Worm (Caenorhabditis elegans) whole organism, midembryonic: ENCODE measurements around the gene srx-23.

Experiments
- T22C8.4 ChIP-seq: fragments of 200-800 bp; sonication (Bioruptor generic); IDR thresholded peaks from 2 replicates; pipeline ENCODE4 v1.3.6; 2022; ENCODE audit warnings: missing genetic modification characterization, missing compliant biosample characterization
- cog-1 ChIP-seq: sonication (generic microtip); optimal IDR thresholded peaks from 2 replicates; lab custom pipeline; 2016; ENCODE audit warnings: missing genetic modification characterization, missing compliant biosample characterization
- flt-1 ChIP-seq: fragments of 200-800 bp; sonication (Bioruptor generic); IDR thresholded peaks from 2 replicates; pipeline ENCODE4 v1.3.6; 2022; ENCODE audit warnings: missing genetic modification characterization, missing compliant biosample characterization
- klf-2 ChIP-seq: fragments of 200-800 bp; sonication (Bioruptor generic); conservative IDR thresholded peaks from 2 replicates; pipeline ENCODE4 v1.3.6; 2022; ENCODE audit warnings: missing genetic modification reagents, missing genetic modification characterization, missing compliant biosample characterization
- med-1 ChIP-seq: sonication (generic microtip); optimal IDR thresholded peaks from 2 replicates; lab custom pipeline; 2017; ENCODE audit warnings: missing genetic modification characterization, mild to moderate bottlenecking, missing compliant biosample characterization, antibody characterized with exemption, missing genetic modification reagents; ENCODE audit not compliant: insufficient read depth
- ref-1 ChIP-seq: fragments of 200-800 bp; sonication (Bioruptor generic); conservative IDR thresholded peaks from 2 replicates; pipeline ENCODE4 v1.3.6; 2022; ENCODE audit warnings: missing genetic modification reagents, missing genetic modification characterization, missing compliant biosample characterization
- tab-1 ChIP-seq: fragments of 200-800 bp; sonication (Bioruptor generic); IDR thresholded peaks from 2 replicates; pipeline ENCODE4 v1.3.6; 2022; ENCODE audit warnings: missing genetic modification characterization, missing compliant biosample characterization
- ztf-23 ChIP-seq: fragments of 200-800 bp; sonication (Bioruptor generic); IDR thresholded peaks from 2 replicates; pipeline ENCODE4 v1.3.6; 2022; ENCODE audit warnings: missing genetic modification reagents, missing genetic modification characterization, missing compliant biosample characterization
- ztf-29 ChIP-seq: fragments of 200-800 bp; sonication (Bioruptor generic); IDR thresholded peaks from 2 replicates; pipeline ENCODE4 v1.3.6; 2022; ENCODE audit warnings: missing genetic modification reagents, missing genetic modification characterization, missing compliant biosample characterization

Gene srx-23

ce11 chrV:706449-706848 lies 24.3 kb downstream of the srx-23 start:
- peak; percentile 68; the same call in 1 of the 2 replicates for TF ChIP-seq ztf-23
- TF ChIP-seq flt-1 (GFP tag; lab: Robert Waterston, UW) = peak; percentile 66; the same call in 1 of the 2 replicates
- peak; percentile 69 for TF ChIP-seq ref-1 (GFP tag; lab: Robert Waterston, UW)

- no peak for TF ChIP-seq flt-1 (GFP tag; lab: Robert Waterston, UW)
- no peak for TF ChIP-seq klf-2 (GFP tag; lab: Robert Waterston, UW)
- TF ChIP-seq cog-1 (tag; lab: Kevin White, UChicago) = no peak
- TF ChIP-seq tab-1 = no peak
- no peak for TF ChIP-seq med-1 (GFP tag; lab: Kevin White, UChicago)
- TF ChIP-seq ztf-23 = no peak
- TF ChIP-seq ztf-29 (GFP tag; lab: Robert Waterston, UW) = no peak
- no peak for TF ChIP-seq ref-1 (GFP tag; lab: Robert Waterston, UW)
Observed at ce11 chrV:706918-707317, 24.8 kb downstream of the srx-23 start, which contains the start of gene srbc-38. srbc-38 (plus strand) TSS chrV:707218.

ce11 chrV:708808-709207 lies 26.7 kb downstream of the srx-23 start, which contains the start of gene srbc-39:
srbc-39 (plus strand) TSS chrV:709108.
- no peak for TF ChIP-seq med-1 (GFP tag; lab: Kevin White, UChicago)
- no peak for TF ChIP-seq ztf-29 (GFP tag; lab: Robert Waterston, UW)
- no peak for TF ChIP-seq flt-1 (GFP tag; lab: Robert Waterston, UW)
- TF ChIP-seq ztf-23 = no peak
- no peak for TF ChIP-seq cog-1 (tag; lab: Kevin White, UChicago)

ce11 chrV:712882-713281 lies 30.8 kb downstream of the srx-23 start, which contains the start of gene cyp-33C11:
cyp-33C11 (minus strand) TSS chrV:712982.
- TF ChIP-seq cog-1 (tag; lab: Kevin White, UChicago) (no peak), flt-1 (GFP tag; lab: Robert Waterston, UW) (no peak), T22C8.4 (GFP tag; lab: Robert Waterston, UW) (no peak), tab-1 (no peak), ztf-29 (GFP tag; lab: Robert Waterston, UW) (no peak), med-1 (GFP tag; lab: Kevin White, UChicago) (no peak), ref-1 (GFP tag; lab: Robert Waterston, UW) (no peak), ztf-23 (no peak), klf-2 (GFP tag; lab: Robert Waterston, UW) (no peak)

- no peak for TF ChIP-seq ztf-29 (GFP tag; lab: Robert Waterston, UW)
- no peak for TF ChIP-seq klf-2 (GFP tag; lab: Robert Waterston, UW)
- no peak for TF ChIP-seq ref-1 (GFP tag; lab: Robert Waterston, UW)
- TF ChIP-seq cog-1 (tag; lab: Kevin White, UChicago) = no peak
- no peak for TF ChIP-seq T22C8.4 (GFP tag; lab: Robert Waterston, UW)
- TF ChIP-seq tab-1 = no peak
- no peak for TF ChIP-seq ztf-23
- TF ChIP-seq flt-1 (GFP tag; lab: Robert Waterston, UW) = no peak
- no peak for TF ChIP-seq med-1 (GFP tag; lab: Kevin White, UChicago)
Observed at ce11 chrV:719731-720130, 37.6 kb downstream of the srx-23 start, which contains the start of gene srbc-40. srbc-40 (minus strand) TSS chrV:719831.

- TF ChIP-seq ztf-29 (GFP tag; lab: Robert Waterston, UW) (no peak), ref-1 (GFP tag; lab: Robert Waterston, UW) (no peak), med-1 (GFP tag; lab: Kevin White, UChicago) (no peak), klf-2 (GFP tag; lab: Robert Waterston, UW) (no peak), flt-1 (GFP tag; lab: Robert Waterston, UW) (no peak), ztf-23 (no peak), tab-1 (no peak), cog-1 (tag; lab: Kevin White, UChicago) (no peak), T22C8.4 (GFP tag; lab: Robert Waterston, UW) (no peak)
Observed at ce11 chrV:722889-723288, 40.8 kb downstream of the srx-23 start.

- peak; percentile 51; the same call in 1 of the 2 replicates for TF ChIP-seq flt-1 (GFP tag; lab: Robert Waterston, UW)
- TF ChIP-seq cog-1 (tag; lab: Kevin White, UChicago) = no peak
Observed at ce11 chrV:723895-724352, 41.8 kb downstream of the srx-23 start, which contains the start of gene fbxb-72. fbxb-72 (minus strand) TSS chrV:723952.

ce11 chrV:724470-724890 lies 42.3 kb downstream of the srx-23 start:
- TF ChIP-seq cog-1 (tag; lab: Kevin White, UChicago) = no peak
- TF ChIP-seq med-1 (GFP tag; lab: Kevin White, UChicago) = no peak
- TF ChIP-seq klf-2 (GFP tag; lab: Robert Waterston, UW) = no peak
- TF ChIP-seq ztf-23 = no peak
- no peak for TF ChIP-seq ref-1 (GFP tag; lab: Robert Waterston, UW)
- no peak for TF ChIP-seq ztf-29 (GFP tag; lab: Robert Waterston, UW)
- TF ChIP-seq T22C8.4 (GFP tag; lab: Robert Waterston, UW) = no peak
- no peak for TF ChIP-seq tab-1
- TF ChIP-seq flt-1 (GFP tag; lab: Robert Waterston, UW) = no peak

ce11 chrV:724946-725806 lies 43.0 kb downstream of the srx-23 start:
- TF ChIP-seq T22C8.4 (GFP tag; lab: Robert Waterston, UW) (no peak), flt-1 (GFP tag; lab: Robert Waterston, UW) (0 out of 2 replicates have a peak, but pooled peaks have one; percentile 45)
